Worm (Caenorhabditis elegans): ENCODE results near the gene F53A2.9.

- TF ChIP-seq nhr-76 (tag; optimal IDR thresholded peaks at IDR 0.05) (no peak), ctbp-1 (GFP tag; IDR thresholded peaks at IDR 0.05) (no peak), dpl-1 (GFP tag; optimal IDR thresholded peaks at IDR 0.05) (no peak), aly-2 (tag; optimal IDR thresholded peaks at IDR 0.05) (no peak), zag-1 (tag; optimal IDR thresholded peaks at IDR 0.05) (no peak), daf-19 (GFP tag; conservative IDR thresholded peaks at IDR 0.05) (no peak), ama-1 (optimal IDR thresholded peaks at IDR 0.05) (no peak), ces-1 (GFP tag; optimal IDR thresholded peaks at IDR 0.05) (no peak), Y5F2A.4 (GFP tag; optimal IDR thresholded peaks at IDR 0.05) (no peak), ztf-11 (tag; optimal IDR thresholded peaks at IDR 0.05) (no peak), skn-1 (tag; optimal IDR thresholded peaks at IDR 0.05) (no peak), R02D3.7 (tag; optimal IDR thresholded peaks at IDR 0.05) (no peak), D1046.2 (GFP tag; IDR thresholded peaks at IDR 0.05) (no peak), snpc-4 (tag; optimal IDR thresholded peaks at IDR 0.05) (no peak)
Measured at ce11 chrIII:13383159-13383558, 24.0 kb upstream of the F53A2.9 start.
